Worm (Caenorhabditis elegans): Measurements from ENCODE around the gene vps-39.

DNA sequence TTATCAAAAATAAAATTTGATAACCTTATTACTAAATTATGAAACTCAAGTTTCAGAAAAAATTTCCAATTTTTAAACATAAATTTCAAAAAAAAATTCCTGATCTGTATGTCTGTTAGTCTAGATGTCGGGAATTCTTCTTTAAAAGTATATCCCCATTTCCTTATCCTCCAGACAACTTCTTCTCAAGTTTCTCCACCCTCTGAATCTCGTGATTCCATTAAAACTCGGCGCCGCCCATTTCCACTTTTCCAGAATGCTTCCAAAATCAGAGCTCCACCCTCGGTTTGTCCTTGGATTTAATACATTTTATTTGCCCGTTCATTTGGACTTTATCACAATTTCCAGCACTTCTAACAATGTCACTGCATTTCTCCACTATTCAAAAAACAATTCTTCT, 4.5 kb downstream of the vps-39 start, which contains the start of gene ins-10:
- TF ChIP-seq nhr-12 (tag; optimal IDR thresholded peaks at IDR 0.05) = no peak
- TF ChIP-seq hmg-11 (tag; optimal IDR thresholded peaks at IDR 0.05) = no peak
- TF ChIP-seq elt-3 (tag; optimal IDR thresholded peaks at IDR 0.05) = no peak
- TF ChIP-seq ztf-11 (tag; optimal IDR thresholded peaks at IDR 0.05) = no peak
- TF ChIP-seq fkh-2 (tag; optimal IDR thresholded peaks at IDR 0.05) = no peak
- no peak for TF ChIP-seq unc-62 (GFP tag; optimal IDR thresholded peaks at IDR 0.05)
- no peak for TF ChIP-seq tbx-2 (tag; optimal IDR thresholded peaks at IDR 0.05)
- no peak for TF ChIP-seq ama-1 (optimal IDR thresholded peaks at IDR 0.05)
- no peak for TF ChIP-seq fos-1 (tag; optimal IDR thresholded peaks at IDR 0.05)
- TF ChIP-seq egl-27 (tag; optimal IDR thresholded peaks at IDR 0.05) = no peak
- TF ChIP-seq sea-2 (GFP tag; optimal IDR thresholded peaks at IDR 0.05) = no peak
- TF ChIP-seq egl-5 (tag; optimal IDR thresholded peaks at IDR 0.05) = no peak
- TF ChIP-seq snpc-4 (tag; optimal IDR thresholded peaks at IDR 0.05) = no peak
